Fruit fly (Drosophila melanogaster): ENCODE data around the gene CG14034.

DNA sequence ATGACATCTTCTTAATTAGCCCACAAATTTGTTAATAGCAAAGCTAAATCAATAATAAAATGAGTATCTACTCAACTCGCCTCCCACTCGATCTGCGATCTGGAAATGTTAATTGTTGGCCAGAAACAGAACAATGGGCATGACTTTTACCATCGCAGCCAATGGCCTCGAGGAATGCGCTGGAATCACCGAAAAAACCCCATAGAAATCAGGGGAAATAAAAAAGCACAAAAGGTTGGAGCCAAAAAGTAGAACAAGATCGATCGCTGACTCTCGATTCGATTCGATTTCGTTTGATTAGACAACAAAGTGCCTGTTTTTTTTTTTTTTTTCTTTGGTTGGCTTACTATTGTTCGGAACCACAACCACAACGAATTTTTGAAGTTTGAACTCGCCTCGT lies 32.2 kb upstream of the CG14034 start:
- no peak for TF ChIP-seq CG8478 (optimal IDR thresholded peaks at IDR 0.05)
- TF ChIP-seq CTCF (optimal IDR thresholded peaks at IDR 0.05), result no peak

All from S2 (cell line).